Worm (Caenorhabditis elegans): ENCODE data around the gene acr-20.
A peak's percentile ranks its signal among the peaks of the same experiment; 100 is the strongest.

acr-20 gene

DNA sequence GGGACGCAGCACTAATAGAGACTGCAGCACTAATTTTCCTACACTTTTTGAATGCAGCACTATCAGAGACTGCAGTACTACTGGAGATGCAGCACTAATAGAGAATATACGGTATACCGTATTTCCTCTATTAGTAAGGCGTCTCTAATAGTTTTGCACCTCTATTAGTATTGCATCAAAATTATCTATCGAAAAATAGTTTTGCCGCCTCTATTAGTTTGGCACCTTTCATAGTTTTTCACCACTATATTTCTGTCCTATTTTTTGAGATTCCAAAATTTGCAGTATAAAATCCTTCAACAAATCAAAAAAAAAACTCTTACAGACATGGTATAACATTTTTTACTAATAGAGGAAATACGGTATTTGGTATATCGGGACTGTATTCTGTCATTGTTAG is 16.1 kb upstream of the acr-20 start:
- no peak for TF ChIP-seq ceh-22 (tag; optimal IDR thresholded peaks at IDR 0.05)
- no peak for TF ChIP-seq ceh-6 (GFP tag; optimal IDR thresholded peaks at IDR 0.05)
- no peak for TF ChIP-seq elt-2 (tag; optimal IDR thresholded peaks at IDR 0.05)
- TF ChIP-seq pha-4 (tag; optimal IDR thresholded peaks at IDR 0.05) = no peak
- no peak for TF ChIP-seq npax-4 (tag; optimal IDR thresholded peaks at IDR 0.05)
- no peak for TF ChIP-seq hlh-8 (tag; optimal IDR thresholded peaks at IDR 0.05)
- no peak for TF ChIP-seq nfya-1 (tag; optimal IDR thresholded peaks at IDR 0.05)
- no peak for TF ChIP-seq ceh-34 (tag; optimal IDR thresholded peaks at IDR 0.05)
- TF ChIP-seq pag-3 (tag; optimal IDR thresholded peaks at IDR 0.05; ENCODE audit: borderline replicate concordance) = no peak
- no peak for TF ChIP-seq pqm-1 (tag; optimal IDR thresholded peaks at IDR 0.05)
- TF ChIP-seq dve-1 (tag; optimal IDR thresholded peaks at IDR 0.05) = no peak
- TF ChIP-seq unc-42 (tag; optimal IDR thresholded peaks at IDR 0.05) = no peak
- TF ChIP-seq hlh-30 (tag; optimal IDR thresholded peaks at IDR 0.05; ENCODE audit: insufficient read depth) = no peak
- no peak for TF ChIP-seq che-1 (tag; optimal IDR thresholded peaks at IDR 0.05)
- no peak for TF ChIP-seq Y22D7AL.16 (tag; optimal IDR thresholded peaks at IDR 0.05)
- no peak for TF ChIP-seq pat-9 (tag; optimal IDR thresholded peaks at IDR 0.05)
- no peak for TF ChIP-seq ceh-30 (tag; optimal IDR thresholded peaks at IDR 0.05)
- no peak for TF ChIP-seq unc-3 (GFP tag; conservative IDR thresholded peaks at IDR 0.05)
- no peak for TF ChIP-seq unc-3 (tag; optimal IDR thresholded peaks at IDR 0.05)
- no peak for TF ChIP-seq pax-1 (tag; optimal IDR thresholded peaks at IDR 0.05)

- TF ChIP-seq tbx-2 (tag; optimal IDR thresholded peaks at IDR 0.05) (peak; percentile 38), ceh-34 (tag; optimal IDR thresholded peaks at IDR 0.05) (peak; percentile 3), elt-2 (tag; optimal IDR thresholded peaks at IDR 0.05) (peak; percentile 1), ceh-31 (tag; optimal IDR thresholded peaks at IDR 0.05) (peak; percentile 51), unc-3 (GFP tag; conservative IDR thresholded peaks at IDR 0.05) (no peak), unc-3 (tag; optimal IDR thresholded peaks at IDR 0.05) (no peak), nfya-1 (tag; optimal IDR thresholded peaks at IDR 0.05) (peak; percentile 20), ceh-48 (tag; optimal IDR thresholded peaks at IDR 0.05) (peak; percentile 57), unc-42 (tag; optimal IDR thresholded peaks at IDR 0.05) (peak; percentile 63), sdc-2 (tag; optimal IDR thresholded peaks at IDR 0.05) (no peak)
Observed at ce11 chrII:14390036-14390763, 12.5 kb upstream of the acr-20 start, which contains the start of the genes kbp-3 and nurf-1. TSS of gene kbp-3 (minus strand) at chrII:14390078. TSS of gene nurf-1 (plus strand) at chrII:14390713.

ce11 chrII:14388213-14388612 is 10.5 kb upstream of the acr-20 start, which contains the start of gene F26H11.8:
TSS of gene F26H11.8 (plus strand) at chrII:14388513.
- TF ChIP-seq ceh-9 (tag; optimal IDR thresholded peaks at IDR 0.05) = no peak

ce11 chrII:14383644-14384043 is 5.9 kb upstream of the acr-20 start, which contains the start of gene mes-2:
TSS of gene mes-2 (plus strand) at chrII:14383973.
- TF ChIP-seq nfya-1 (tag; optimal IDR thresholded peaks at IDR 0.05) = peak; percentile 30
- TF ChIP-seq K02D7.2 (tag; optimal IDR thresholded peaks at IDR 0.05) = no peak
- no peak for TF ChIP-seq zip-5 (tag; optimal IDR thresholded peaks at IDR 0.05)
- TF ChIP-seq pat-9 (tag; optimal IDR thresholded peaks at IDR 0.05) = no peak
- TF ChIP-seq T23F11.4 (GFP tag; optimal IDR thresholded peaks at IDR 0.05) = no peak
- no peak for TF ChIP-seq odd-2 (tag; optimal IDR thresholded peaks at IDR 0.05)
- TF ChIP-seq hlh-15 (tag; optimal IDR thresholded peaks at IDR 0.05) = no peak
- no peak for TF ChIP-seq Y22D7AL.16 (tag; optimal IDR thresholded peaks at IDR 0.05)
- TF ChIP-seq hlh-6 (tag; optimal IDR thresholded peaks at IDR 0.05) = no peak
- TF ChIP-seq pha-4 (tag; optimal IDR thresholded peaks at IDR 0.05) = no peak
- no peak for TF ChIP-seq rnt-1 (tag; optimal IDR thresholded peaks at IDR 0.05)
- TF ChIP-seq unc-42 (tag; optimal IDR thresholded peaks at IDR 0.05) = peak; percentile 47
- TF ChIP-seq nhr-232 (tag; optimal IDR thresholded peaks at IDR 0.05) = no peak
- no peak for TF ChIP-seq ceh-34 (tag; optimal IDR thresholded peaks at IDR 0.05)
- no peak for TF ChIP-seq ceh-22 (tag; optimal IDR thresholded peaks at IDR 0.05)
- TF ChIP-seq npax-4 (tag; optimal IDR thresholded peaks at IDR 0.05) = no peak
- TF ChIP-seq fkh-10 (GFP tag; optimal IDR thresholded peaks at IDR 0.05) = no peak
- no peak for TF ChIP-seq ets-4 (tag; optimal IDR thresholded peaks at IDR 0.05)
- peak; percentile 17 for TF ChIP-seq ceh-31 (tag; optimal IDR thresholded peaks at IDR 0.05)
- no peak for TF ChIP-seq ceh-48 (tag; optimal IDR thresholded peaks at IDR 0.05)
- no peak for TF ChIP-seq syd-9 (tag; optimal IDR thresholded peaks at IDR 0.05)
- no peak for TF ChIP-seq hlh-13 (GFP tag; optimal IDR thresholded peaks at IDR 0.05)
- no peak for TF ChIP-seq ztf-16 (tag; optimal IDR thresholded peaks at IDR 0.05)
- no peak for TF ChIP-seq ceh-2 (tag; optimal IDR thresholded peaks at IDR 0.05)
- TF ChIP-seq gmeb-2 (tag; optimal IDR thresholded peaks at IDR 0.05) = no peak
- TF ChIP-seq lin-11 (tag; optimal IDR thresholded peaks at IDR 0.05) = no peak
- no peak for TF ChIP-seq sdc-2 (tag; optimal IDR thresholded peaks at IDR 0.05)
- TF ChIP-seq madf-2 (tag; optimal IDR thresholded peaks at IDR 0.05) = no peak
- no peak for TF ChIP-seq pros-1 (tag; optimal IDR thresholded peaks at IDR 0.05)
- TF ChIP-seq elt-2 (tag; optimal IDR thresholded peaks at IDR 0.05) = peak; percentile 12
- no peak for TF ChIP-seq ceh-18 (tag; optimal IDR thresholded peaks at IDR 0.05)
